Worm (Caenorhabditis elegans): ENCODE data around the gene C33B4.5.

C33B4.5 gene

DNA sequence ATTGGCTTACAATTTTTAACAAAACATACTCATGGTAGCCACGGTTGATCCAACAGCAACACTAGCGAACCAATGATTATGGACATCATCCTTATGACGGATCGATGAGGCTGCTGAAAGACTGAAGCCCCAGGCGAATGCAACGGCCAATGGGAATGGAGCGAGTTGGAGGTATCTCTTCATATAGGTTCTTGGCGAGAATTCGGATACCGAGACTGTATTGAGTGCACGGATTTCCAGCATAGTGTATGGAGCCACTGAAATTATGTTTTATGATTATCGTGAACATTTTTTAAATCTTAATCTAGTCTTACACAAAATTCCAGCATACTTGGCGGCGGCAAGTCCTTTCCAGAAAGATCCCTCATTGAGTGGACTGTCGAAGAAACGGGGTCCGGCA is 38.6 kb upstream of the C33B4.5 start:
- no peak for TF ChIP-seq ztf-23 (GFP tag; IDR thresholded peaks at IDR 0.05)
- no peak for TF ChIP-seq klf-2 (GFP tag; conservative IDR thresholded peaks at IDR 0.05)
- TF ChIP-seq ref-1 (GFP tag; conservative IDR thresholded peaks at IDR 0.05), result no peak
- no peak for TF ChIP-seq flt-1 (GFP tag; IDR thresholded peaks at IDR 0.05)
- TF ChIP-seq T22C8.4 (GFP tag; IDR thresholded peaks at IDR 0.05), result no peak
- no peak for TF ChIP-seq ztf-29 (GFP tag; IDR thresholded peaks at IDR 0.05)
- no peak for TF ChIP-seq cog-1 (tag; optimal IDR thresholded peaks at IDR 0.05)
- TF ChIP-seq tab-1 (GFP tag; IDR thresholded peaks at IDR 0.05), result no peak
- no peak for TF ChIP-seq med-1 (GFP tag; optimal IDR thresholded peaks at IDR 0.05; ENCODE audit: insufficient read depth)

DNA sequence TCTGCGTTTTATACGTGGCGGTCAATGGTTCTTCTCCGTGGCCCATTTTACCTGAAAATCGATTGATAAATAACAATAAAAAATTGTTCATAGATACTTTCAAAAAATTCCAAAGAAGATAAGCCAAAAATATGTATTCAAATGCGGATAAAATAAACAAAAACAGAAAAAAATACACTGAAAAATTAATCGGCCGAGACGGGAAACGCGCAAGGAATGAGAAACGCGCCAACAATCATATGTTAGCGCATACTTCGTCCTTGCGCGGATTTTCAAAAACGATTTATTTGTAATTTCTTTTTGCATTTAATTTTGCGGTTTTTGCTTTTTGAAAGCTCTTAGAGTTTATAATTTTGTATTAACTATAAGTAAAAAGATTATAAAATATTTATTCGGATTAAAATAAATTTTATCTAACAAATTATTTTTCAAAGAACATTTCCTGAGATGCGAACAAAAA is 37.5 kb upstream of the C33B4.5 start, which contains the start of gene nduf-11:
Gene nduf-11 (minus strand): TSS at position 51 of the 460 bp plus-strand sequence.
- no peak for TF ChIP-seq ref-1 (GFP tag; conservative IDR thresholded peaks at IDR 0.05)
- no peak for TF ChIP-seq ztf-29 (GFP tag; IDR thresholded peaks at IDR 0.05)
- TF ChIP-seq ztf-23 (GFP tag; IDR thresholded peaks at IDR 0.05), result peak; percentile 68; the same call in 1 of the 2 replicates
- peak; percentile 84 for TF ChIP-seq flt-1 (GFP tag; IDR thresholded peaks at IDR 0.05)
- TF ChIP-seq tab-1 (GFP tag; IDR thresholded peaks at IDR 0.05), result no peak; the same call in 1 of the 2 replicates
- peak; percentile 6 for TF ChIP-seq med-1 (GFP tag; optimal IDR thresholded peaks at IDR 0.05; ENCODE audit: insufficient read depth)
- TF ChIP-seq cog-1 (tag; optimal IDR thresholded peaks at IDR 0.05), result peak; percentile 70
- TF ChIP-seq T22C8.4 (GFP tag; IDR thresholded peaks at IDR 0.05), result no peak
- no peak for TF ChIP-seq klf-2 (GFP tag; conservative IDR thresholded peaks at IDR 0.05)

DNA sequence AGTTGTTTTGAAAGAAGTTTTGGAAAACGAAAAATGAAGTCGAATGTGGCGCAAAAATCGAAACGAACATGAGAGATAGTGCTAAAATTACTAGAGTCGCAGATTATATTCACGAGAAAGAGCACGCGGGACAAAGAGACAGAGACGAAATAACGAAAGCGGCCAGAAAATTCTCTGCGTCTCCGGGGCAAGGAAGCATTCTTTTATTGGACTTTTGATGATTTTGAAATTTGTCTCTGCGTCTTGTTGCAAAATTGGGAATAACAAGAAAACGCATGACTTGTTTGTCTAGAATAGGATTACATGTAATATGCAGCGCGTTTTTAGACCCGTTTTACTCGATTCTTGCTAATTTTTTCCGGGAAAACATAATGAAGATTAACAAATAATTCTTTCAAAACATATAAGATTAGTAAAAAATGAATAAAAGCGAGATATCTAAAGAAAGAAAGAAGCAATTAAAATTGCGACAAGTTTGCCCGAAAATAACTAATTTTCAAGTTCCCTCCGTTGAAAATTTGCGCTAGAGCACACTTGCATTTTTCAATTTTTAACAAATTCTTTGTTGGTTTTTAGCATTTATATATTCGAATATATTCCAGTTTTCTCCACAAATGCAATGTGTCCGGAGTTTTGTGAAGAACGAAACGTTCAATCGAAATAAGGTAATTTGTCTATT is 35.1 kb upstream of the C33B4.5 start, which contains the start of the genes B0491.6 and pigm-1:
Gene B0491.6 (minus strand): TSS at position 466 of the 679 bp plus-strand sequence.
Gene pigm-1 (plus strand): TSS at position 568 of the 679 bp plus-strand sequence.
- peak; percentile 72 for TF ChIP-seq cog-1 (tag; optimal IDR thresholded peaks at IDR 0.05)
- TF ChIP-seq med-1 (GFP tag; optimal IDR thresholded peaks at IDR 0.05; ENCODE audit: insufficient read depth), result no peak

DNA sequence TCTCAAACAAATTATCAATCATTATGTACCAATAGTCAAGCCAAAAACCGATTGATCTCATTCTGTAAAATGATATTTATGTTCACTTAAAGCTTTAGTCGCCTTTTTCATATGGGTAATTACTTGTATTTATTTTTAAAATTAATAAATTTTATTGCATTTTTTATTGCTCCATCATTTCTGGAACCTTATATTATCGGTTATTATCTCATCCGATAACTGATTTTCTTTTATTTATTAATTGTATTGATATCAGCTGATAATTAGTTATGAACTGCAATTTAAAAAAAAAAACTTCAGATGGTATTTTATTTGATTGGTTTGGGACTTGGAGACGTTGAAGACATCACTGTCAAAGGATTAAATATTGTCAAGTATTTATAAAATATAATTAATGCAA is 33.2 kb upstream of the C33B4.5 start, which contains the start of gene dph-5:
Gene dph-5 (plus strand): TSS at position 301 of the 400 bp plus-strand sequence.
- TF ChIP-seq klf-2 (GFP tag; conservative IDR thresholded peaks at IDR 0.05) (no peak), ztf-29 (GFP tag; IDR thresholded peaks at IDR 0.05) (no peak), T22C8.4 (GFP tag; IDR thresholded peaks at IDR 0.05) (no peak), cog-1 (tag; optimal IDR thresholded peaks at IDR 0.05) (no peak), med-1 (GFP tag; optimal IDR thresholded peaks at IDR 0.05; ENCODE audit: insufficient read depth) (no peak), ref-1 (GFP tag; conservative IDR thresholded peaks at IDR 0.05) (no peak), flt-1 (GFP tag; IDR thresholded peaks at IDR 0.05) (no peak), ztf-23 (GFP tag; IDR thresholded peaks at IDR 0.05) (no peak), tab-1 (GFP tag; IDR thresholded peaks at IDR 0.05) (no peak)

DNA sequence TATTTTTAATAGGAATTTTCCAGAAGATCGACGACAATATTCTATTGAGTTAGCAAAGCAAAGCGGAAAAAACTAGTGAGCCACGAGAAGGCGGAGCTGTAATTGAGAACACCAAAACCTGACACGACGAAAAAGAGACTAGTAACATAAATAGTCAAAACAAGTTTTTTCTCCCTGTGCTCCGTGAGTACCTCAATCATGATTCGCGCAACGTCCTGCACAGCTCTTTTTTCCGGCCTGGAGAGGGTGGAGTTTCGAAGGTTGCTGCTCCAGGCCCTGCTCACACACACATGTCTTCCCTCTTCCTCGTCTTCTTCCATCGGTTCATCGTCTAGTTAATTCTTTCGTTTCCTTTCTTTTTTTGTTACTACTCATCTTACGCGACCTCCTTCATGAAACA is 31.5 kb upstream of the C33B4.5 start, which contains the start of gene clh-2:
Gene clh-2 (plus strand): TSS at position 301 of the 400 bp plus-strand sequence.
- TF ChIP-seq flt-1 (GFP tag; IDR thresholded peaks at IDR 0.05) (no peak), cog-1 (tag; optimal IDR thresholded peaks at IDR 0.05) (no peak), ztf-29 (GFP tag; IDR thresholded peaks at IDR 0.05) (no peak), klf-2 (GFP tag; conservative IDR thresholded peaks at IDR 0.05) (no peak), med-1 (GFP tag; optimal IDR thresholded peaks at IDR 0.05; ENCODE audit: insufficient read depth) (no peak), T22C8.4 (GFP tag; IDR thresholded peaks at IDR 0.05) (no peak), ref-1 (GFP tag; conservative IDR thresholded peaks at IDR 0.05) (no peak), ztf-23 (GFP tag; IDR thresholded peaks at IDR 0.05) (no peak), tab-1 (GFP tag; IDR thresholded peaks at IDR 0.05) (no peak)

DNA sequence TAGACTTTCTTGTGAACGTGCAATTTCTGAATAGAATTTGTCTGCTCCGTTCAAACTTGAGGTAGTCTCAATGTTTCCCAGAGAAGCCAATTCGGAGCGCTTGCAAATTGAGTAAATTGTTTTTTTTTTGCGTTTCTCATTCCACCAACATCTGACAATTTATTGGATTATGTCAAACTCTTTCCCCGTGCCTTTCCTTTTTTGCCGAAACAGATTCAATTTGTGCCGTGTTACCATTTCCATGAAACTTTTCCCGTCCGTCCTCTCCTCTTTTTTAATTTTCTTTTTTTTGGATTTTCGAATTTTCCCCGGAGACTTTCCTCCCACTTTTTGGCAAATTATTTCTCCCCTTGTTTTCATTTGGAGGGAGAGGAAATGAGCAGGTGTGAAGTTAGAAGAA is 29.7 kb upstream of the C33B4.5 start:
- TF ChIP-seq ztf-29 (GFP tag; IDR thresholded peaks at IDR 0.05) (no peak), flt-1 (GFP tag; IDR thresholded peaks at IDR 0.05) (no peak), ztf-23 (GFP tag; IDR thresholded peaks at IDR 0.05) (no peak), klf-2 (GFP tag; conservative IDR thresholded peaks at IDR 0.05) (no peak), cog-1 (tag; optimal IDR thresholded peaks at IDR 0.05) (no peak), ref-1 (GFP tag; conservative IDR thresholded peaks at IDR 0.05) (no peak), med-1 (GFP tag; optimal IDR thresholded peaks at IDR 0.05; ENCODE audit: insufficient read depth) (no peak), tab-1 (GFP tag; IDR thresholded peaks at IDR 0.05) (no peak), T22C8.4 (GFP tag; IDR thresholded peaks at IDR 0.05) (no peak)

DNA sequence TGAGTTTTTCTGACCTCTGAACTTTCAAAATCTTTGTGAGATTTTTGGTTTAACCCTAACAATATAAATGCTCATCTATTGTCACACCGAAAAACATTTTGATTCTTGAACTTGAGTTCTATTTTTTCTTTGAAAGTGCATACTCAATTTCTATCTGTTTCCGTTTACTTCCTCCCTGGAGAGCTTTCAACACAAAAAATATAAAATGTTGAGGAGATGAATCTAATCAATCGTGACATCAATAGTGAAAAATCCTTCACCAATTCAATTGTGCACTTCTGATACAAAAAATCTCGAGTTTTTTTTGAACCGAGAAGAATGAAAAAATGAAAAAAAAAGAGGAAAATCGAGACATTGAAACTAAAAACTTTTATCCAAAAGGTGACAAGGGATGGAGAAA is 21.4 kb upstream of the C33B4.5 start:
- TF ChIP-seq med-1 (GFP tag; optimal IDR thresholded peaks at IDR 0.05; ENCODE audit: insufficient read depth) (no peak), tab-1 (GFP tag; IDR thresholded peaks at IDR 0.05) (no peak), klf-2 (GFP tag; conservative IDR thresholded peaks at IDR 0.05) (no peak), cog-1 (tag; optimal IDR thresholded peaks at IDR 0.05) (no peak), T22C8.4 (GFP tag; IDR thresholded peaks at IDR 0.05) (no peak), ztf-23 (GFP tag; IDR thresholded peaks at IDR 0.05) (no peak), flt-1 (GFP tag; IDR thresholded peaks at IDR 0.05) (no peak), ztf-29 (GFP tag; IDR thresholded peaks at IDR 0.05) (no peak), ref-1 (GFP tag; conservative IDR thresholded peaks at IDR 0.05) (no peak)

DNA sequence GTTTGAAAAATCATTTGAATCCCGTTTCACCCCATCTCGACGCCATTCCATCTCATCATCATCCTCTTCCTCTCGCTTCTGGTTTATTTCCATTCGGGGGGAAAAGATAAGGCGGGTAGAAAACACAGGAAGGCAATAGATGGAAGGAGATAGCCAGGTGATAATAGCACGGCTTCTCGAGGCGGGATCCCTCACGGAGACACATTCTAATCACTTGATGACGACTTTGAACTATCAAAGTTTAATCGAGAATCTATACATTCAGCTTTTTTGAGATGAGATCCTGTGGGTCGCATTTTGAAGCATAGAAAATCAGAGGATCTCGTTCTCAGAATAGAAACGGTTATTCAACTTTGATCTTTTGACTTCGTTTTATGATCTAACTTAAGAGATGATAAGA is 11.1 kb upstream of the C33B4.5 start, which contains the start of gene C33B4.2:
Gene C33B4.2 (minus strand): TSS at position 165 of the 400 bp plus-strand sequence.
- no peak for TF ChIP-seq ztf-23 (GFP tag; IDR thresholded peaks at IDR 0.05)
- no peak for TF ChIP-seq ref-1 (GFP tag; conservative IDR thresholded peaks at IDR 0.05)
- TF ChIP-seq flt-1 (GFP tag; IDR thresholded peaks at IDR 0.05), result no peak
- TF ChIP-seq cog-1 (tag; optimal IDR thresholded peaks at IDR 0.05), result no peak
- TF ChIP-seq med-1 (GFP tag; optimal IDR thresholded peaks at IDR 0.05; ENCODE audit: insufficient read depth), result no peak

DNA sequence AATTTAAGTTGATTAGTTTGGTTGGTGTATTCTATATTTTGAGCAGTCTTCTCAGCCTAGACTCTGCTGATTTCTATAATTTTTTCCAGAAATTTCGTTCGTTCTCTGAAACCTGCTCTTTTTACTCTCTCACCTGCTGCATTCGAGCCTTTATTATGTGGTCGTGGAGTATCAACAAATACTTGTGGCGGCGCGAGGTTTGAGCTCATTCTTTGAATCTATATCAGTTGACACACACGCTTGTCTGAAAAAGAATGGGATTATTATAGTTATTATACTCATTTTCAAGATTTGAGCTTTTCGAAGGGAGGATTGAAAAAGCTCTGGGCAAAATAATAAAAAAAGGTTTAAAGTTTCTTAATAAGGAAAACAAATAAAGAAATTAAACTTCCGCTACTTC is 7.1 kb upstream of the C33B4.5 start:
- TF ChIP-seq klf-2 (GFP tag; conservative IDR thresholded peaks at IDR 0.05) (no peak), ztf-23 (GFP tag; IDR thresholded peaks at IDR 0.05) (no peak), tab-1 (GFP tag; IDR thresholded peaks at IDR 0.05) (no peak), ref-1 (GFP tag; conservative IDR thresholded peaks at IDR 0.05) (no peak), cog-1 (tag; optimal IDR thresholded peaks at IDR 0.05) (no peak)

Data from whole organism, midembryonic.